Fruit fly (Drosophila melanogaster) Kc167 (cell line): Measurements from ENCODE around the gene CG33795.

ENCODE experiments used
- Myc ChIP-seq: fragments of >200 bp; optimal IDR thresholded peaks from 2 replicates; lab custom pipeline; 2017; ENCODE audit warnings: missing external identifiers
- Sin3A ChIP-seq: fragments of >200 bp; optimal IDR thresholded peaks from 2 replicates; lab custom pipeline; 2018; ENCODE audit warnings: missing external identifiers
- h ChIP-seq: fragments of >200 bp; optimal IDR thresholded peaks from 3 replicates; lab custom pipeline; 2018; ENCODE audit warnings: missing external identifiers
- insv ChIP-seq: fragments of >200 bp; optimal IDR thresholded peaks from 3 replicates; lab custom pipeline; 2018; ENCODE audit warnings: missing external identifiers
- psq ChIP-seq: fragments of >200 bp; optimal IDR thresholded peaks from 2 replicates; lab custom pipeline; 2017; ENCODE audit warnings: missing external identifiers
- ttk ChIP-seq: sonication (Bioruptor generic); optimal IDR thresholded peaks from 2 replicates; lab custom pipeline; 2017; ENCODE audit warnings: missing external identifiers

The CG33795 gene

dm6 chr3L:16192561-16193355 is 21.6 kb upstream of the CG33795 start:
- TF ChIP-seq insv (lab: Kevin White, UChicago) (no peak), psq (lab: Kevin White, UChicago) (no peak), Myc (no peak), ttk (lab: Kevin White, UChicago) (no peak), Sin3A (lab: Kevin White, UChicago) (no peak), h (no peak)

dm6 chr3L:16190885-16191284 is 19.7 kb upstream of the CG33795 start:
- TF ChIP-seq Myc = no peak
- no peak for TF ChIP-seq insv (lab: Kevin White, UChicago)

- TF ChIP-seq insv (lab: Kevin White, UChicago) (no peak), h (no peak), ttk (lab: Kevin White, UChicago) (no peak), Sin3A (lab: Kevin White, UChicago) (no peak)
These were observed 18.7 kb upstream of the CG33795 start for dm6 chr3L:16189925-16190231.

- TF ChIP-seq psq (lab: Kevin White, UChicago) (no peak), ttk (lab: Kevin White, UChicago) (no peak), Myc (no peak), h (no peak), Sin3A (lab: Kevin White, UChicago) (no peak), insv (lab: Kevin White, UChicago) (no peak)
These were observed 18.1 kb upstream of the CG33795 start for dm6 chr3L:16189058-16189924.

- TF ChIP-seq ttk (lab: Kevin White, UChicago) = no peak
- no peak for TF ChIP-seq h
- no peak for TF ChIP-seq Sin3A (lab: Kevin White, UChicago)
- no peak for TF ChIP-seq insv (lab: Kevin White, UChicago)
- no peak for TF ChIP-seq Myc
- TF ChIP-seq psq (lab: Kevin White, UChicago) = no peak
These were observed 12.3 kb upstream of the CG33795 start for dm6 chr3L:16183493-16183892.

- no peak for TF ChIP-seq Myc
- TF ChIP-seq h = no peak
- TF ChIP-seq Sin3A (lab: Kevin White, UChicago) = no peak
- no peak for TF ChIP-seq insv (lab: Kevin White, UChicago)
- no peak for TF ChIP-seq psq (lab: Kevin White, UChicago)
- TF ChIP-seq ttk (lab: Kevin White, UChicago) = no peak
These were observed 11.7 kb upstream of the CG33795 start for dm6 chr3L:16182633-16183462.

dm6 chr3L:16181330-16181830 is 10.2 kb upstream of the CG33795 start:
- TF ChIP-seq Myc = no peak
- TF ChIP-seq h = no peak
- no peak for TF ChIP-seq ttk (lab: Kevin White, UChicago)
- TF ChIP-seq insv (lab: Kevin White, UChicago) = no peak
- TF ChIP-seq psq (lab: Kevin White, UChicago) = no peak
- no peak for TF ChIP-seq Sin3A (lab: Kevin White, UChicago)

- TF ChIP-seq ttk (lab: Kevin White, UChicago) (no peak), Myc (no peak), Sin3A (lab: Kevin White, UChicago) (no peak), insv (lab: Kevin White, UChicago) (no peak), psq (lab: Kevin White, UChicago) (no peak), h (no peak)
These were observed 7.3 kb upstream of the CG33795 start for dm6 chr3L:16178433-16178832.

dm6 chr3L:16177751-16178150 is 6.6 kb upstream of the CG33795 start:
- TF ChIP-seq ttk (lab: Kevin White, UChicago) = no peak

dm6 chr3L:16177309-16177708 is 6.1 kb upstream of the CG33795 start:
- TF ChIP-seq insv (lab: Kevin White, UChicago) = no peak
- no peak for TF ChIP-seq Sin3A (lab: Kevin White, UChicago)
- no peak for TF ChIP-seq psq (lab: Kevin White, UChicago)
- TF ChIP-seq h = no peak
- no peak for TF ChIP-seq ttk (lab: Kevin White, UChicago)
- no peak for TF ChIP-seq Myc

dm6 chr3L:16176492-16176891 is 5.3 kb upstream of the CG33795 start:
- TF ChIP-seq Sin3A (lab: Kevin White, UChicago) (no peak), insv (lab: Kevin White, UChicago) (no peak), ttk (lab: Kevin White, UChicago) (no peak), h (no peak), psq (lab: Kevin White, UChicago) (no peak), Myc (no peak)
